Worm (Caenorhabditis elegans): ENCODE measurements around the gene let-413.

- TF ChIP-seq lin-15B (tag; optimal IDR thresholded peaks at IDR 0.05) (no peak), hmg-11 (tag; optimal IDR thresholded peaks at IDR 0.05) (no peak), ZK546.5 (tag; optimal IDR thresholded peaks at IDR 0.05) (no peak)
Measured at ce11 chrV:8010103-8010502, 32.5 kb upstream of the let-413 start, which contains the start of gene Y97E10AR.4.
